Worm (Caenorhabditis elegans) whole organism, young adult: ENCODE data around the gene prk-2.
"Not testable (repeated sequence)": the region's sequence is repeated elsewhere in the genome, so short reads cannot be mapped to it uniquely, and the experiment has no call there.

Experiments
- B0019.2 ChIP-seq: fragments of 200-800 bp; sonication (Bioruptor generic); conservative IDR thresholded peaks from 2 replicates; pipeline ENCODE4 v1.3.6; 2022; ENCODE audit warnings: missing genetic modification reagents, missing genetic modification characterization, missing compliant biosample characterization
- B0035.1 ChIP-seq: sonication (generic microtip); optimal IDR thresholded peaks from 2 replicates; lab custom pipeline; 2016; ENCODE audit warnings: missing genetic modification characterization, mild to moderate bottlenecking, missing compliant biosample characterization, missing genotype, missing genetic modification reagents
- B0261.1 ChIP-seq: sonication (generic microtip); optimal IDR thresholded peaks from 2 replicates; lab custom pipeline; 2016; ENCODE audit warnings: mild to moderate bottlenecking, missing genetic modification characterization, moderate library complexity, missing compliant biosample characterization
- C06A6.2 ChIP-seq: fragments of 200-800 bp; sonication (Bioruptor generic); conservative IDR thresholded peaks from 2 replicates; pipeline ENCODE4 v1.3.6; 2022; ENCODE audit warnings: missing genetic modification characterization, missing compliant biosample characterization
- F23B12.7 ChIP-seq: sonication (generic microtip); optimal IDR thresholded peaks from 2 replicates; lab custom pipeline; 2017; ENCODE audit warnings: missing genetic modification characterization, mild to moderate bottlenecking, missing compliant biosample characterization, antibody characterized with exemption, moderate library complexity; ENCODE audit not compliant: insufficient read depth
- F37B4.10 ChIP-seq: fragments of 200-800 bp; sonication (Bioruptor generic); IDR thresholded peaks from 2 replicates; pipeline ENCODE4 v1.3.6; 2022; ENCODE audit warnings: missing genetic modification characterization, missing compliant biosample characterization
- K12H6.12 ChIP-seq: fragments of 200-800 bp; sonication (Bioruptor generic); optimal IDR thresholded peaks from 2 replicates; lab custom pipeline; 2018; ENCODE audit warnings: mild to moderate bottlenecking, missing genetic modification characterization, missing compliant biosample characterization
- T26A5.8 ChIP-seq: sonication (generic microtip); optimal IDR thresholded peaks from 2 replicates; lab custom pipeline; 2016; ENCODE audit warnings: missing genetic modification characterization, missing compliant biosample characterization
- Y53F4B.3 ChIP-seq: fragments of 200-800 bp; sonication (Bioruptor generic); IDR thresholded peaks from 2 replicates; pipeline ENCODE4 v1.3.6; 2022; ENCODE audit warnings: missing genetic modification reagents, missing genetic modification characterization, missing compliant biosample characterization
- akir-1 ChIP-seq: fragments of 200-800 bp; sonication (Bioruptor generic); optimal IDR thresholded peaks from 2 replicates; lab custom pipeline; 2018; ENCODE audit warnings: mild to moderate bottlenecking, missing genetic modification characterization, moderate library complexity, missing compliant biosample characterization
- aptf-3 ChIP-seq: fragments of 200-800 bp; sonication (Bioruptor generic); IDR thresholded peaks from 2 replicates; pipeline ENCODE4 v1.3.6; 2022; ENCODE audit warnings: missing genetic modification characterization, missing compliant biosample characterization
- cebp-1 ChIP-seq, 2 experiments: fragments of 200-800 bp in 1 of 2; sonication (Bioruptor generic) in 1 of 2; sonication (generic microtip) in 1 of 2; IDR thresholded peaks in 1 of 2; optimal IDR thresholded peaks in 1 of 2; 2 replicates each; pipeline versions ENCODE4 v1.3.6 to Lab custom; 2017 to 2022; ENCODE audit warnings: missing compliant biosample characterization in 2 of 2, missing genetic modification characterization in 2 of 2, mild to moderate bottlenecking in 1 of 2, missing genetic modification reagents in 1 of 2, moderate library complexity in 1 of 2
- ceh-40 ChIP-seq: fragments of 200-800 bp; sonication (Bioruptor generic); IDR thresholded peaks from 2 replicates; pipeline ENCODE4 v1.3.6; 2022; ENCODE audit warnings: missing genetic modification characterization, missing compliant biosample characterization
- dpff-1 ChIP-seq: sonication (generic microtip); optimal IDR thresholded peaks from 2 replicates; lab custom pipeline; 2017; ENCODE audit warnings: mild to moderate bottlenecking, missing genetic modification characterization, missing compliant biosample characterization
- fkh-3 ChIP-seq: sonication (generic microtip); optimal IDR thresholded peaks from 2 replicates; lab custom pipeline; 2016; ENCODE audit warnings: mild to moderate bottlenecking, missing genetic modification characterization, missing compliant biosample characterization
- hmg-1.2 ChIP-seq: fragments of 200-800 bp; sonication (Bioruptor generic); IDR thresholded peaks from 2 replicates; pipeline ENCODE4 v1.3.6; 2022; ENCODE audit warnings: missing genetic modification reagents, missing genetic modification characterization, missing compliant biosample characterization
- hmg-20 ChIP-seq: fragments of 200-800 bp; sonication (Bioruptor generic); IDR thresholded peaks from 2 replicates; pipeline ENCODE4 v1.3.6; 2022; ENCODE audit warnings: missing genetic modification reagents, missing genetic modification characterization, missing compliant biosample characterization
- hrde-1 ChIP-seq: sonication (generic microtip); optimal IDR thresholded peaks from 2 replicates; lab custom pipeline; 2016; ENCODE audit warnings: missing genetic modification characterization, mild to moderate bottlenecking, missing compliant biosample characterization, moderate library complexity, missing genotype, missing genetic modification reagents, borderline replicate concordance
- hsf-1 ChIP-seq: fragments of 200-800 bp; sonication (Bioruptor generic); IDR thresholded peaks from 2 replicates; pipeline ENCODE4 v1.3.6; 2022; ENCODE audit warnings: missing genetic modification reagents, missing genetic modification characterization, missing compliant biosample characterization
- lag-1 ChIP-seq: fragments of 200-800 bp; sonication (Bioruptor generic); IDR thresholded peaks from 2 replicates; pipeline ENCODE4 v1.3.6; 2022; ENCODE audit warnings: missing genetic modification reagents, missing genetic modification characterization, missing compliant biosample characterization
- let-607 ChIP-seq, 2 experiments: fragments of 200-800 bp in 1 of 2; sonication (Bioruptor generic) in 1 of 2; sonication (generic microtip) in 1 of 2; optimal IDR thresholded peaks; 2 replicates each; lab custom pipeline; 2016 to 2018; ENCODE audit warnings: mild to moderate bottlenecking in 2 of 2, missing compliant biosample characterization in 2 of 2, missing genetic modification characterization in 2 of 2, moderate library complexity in 2 of 2, missing genotype in 1 of 2
- lin-26 ChIP-seq: fragments of 200-800 bp; sonication (Bioruptor generic); IDR thresholded peaks from 2 replicates; pipeline ENCODE4 v1.3.6; 2022; ENCODE audit warnings: missing genetic modification reagents, missing genetic modification characterization, missing compliant biosample characterization
- lin-40 ChIP-seq: sonication (generic microtip); optimal IDR thresholded peaks from 2 replicates; lab custom pipeline; 2016; ENCODE audit warnings: missing genetic modification characterization, mild to moderate bottlenecking, missing compliant biosample characterization, missing genotype, missing genetic modification reagents
- lin-54 ChIP-seq: fragments of 200-800 bp; sonication (Bioruptor generic); optimal IDR thresholded peaks from 2 replicates; lab custom pipeline; 2018; ENCODE audit warnings: mild to moderate bottlenecking, missing genetic modification characterization, missing compliant biosample characterization
- lsy-27 ChIP-seq: sonication (generic microtip); optimal IDR thresholded peaks from 2 replicates; lab custom pipeline; 2017; ENCODE audit warnings: missing genetic modification characterization, mild to moderate bottlenecking, missing compliant biosample characterization, antibody characterized with exemption, missing genotype, borderline replicate concordance; ENCODE audit not compliant: insufficient read depth
- nhr-90 ChIP-seq: sonication (generic microtip); optimal IDR thresholded peaks from 2 replicates; lab custom pipeline; 2016; ENCODE audit warnings: missing genotype, mild to moderate bottlenecking, missing genetic modification characterization, missing compliant biosample characterization
- rpc-1 ChIP-seq, 2 experiments: fragments of 150-350 bp in 1 of 2; sonication (generic microtip) in 1 of 2; optimal IDR thresholded peaks; 2 replicates each; lab custom pipeline; 2014 to 2018; ENCODE audit warnings: missing biosample characterization in 1 of 2, missing genetic modification characterization in 1 of 2, missing genetic modification reagents in 1 of 2, missing genotype in 1 of 2
- sea-2 ChIP-seq: fragments of 200-800 bp; sonication (Bioruptor generic); IDR thresholded peaks from 2 replicates; pipeline ENCODE4 v1.3.6; 2022; ENCODE audit warnings: missing genetic modification characterization, missing compliant biosample characterization
- sptf-2 ChIP-seq: fragments of 200-800 bp; sonication (Bioruptor generic); optimal IDR thresholded peaks from 2 replicates; lab custom pipeline; 2018; ENCODE audit warnings: mild to moderate bottlenecking, missing genetic modification characterization, missing compliant biosample characterization
- tbp1 ChIP-seq: fragments of 200-800 bp; sonication (Bioruptor generic); optimal IDR thresholded peaks from 2 replicates; lab custom pipeline; 2018; ENCODE audit warnings: mild to moderate bottlenecking, missing genetic modification characterization, missing compliant biosample characterization
- zim-3 ChIP-seq: sonication (generic microtip); optimal IDR thresholded peaks from 2 replicates; lab custom pipeline; 2017; ENCODE audit warnings: mild to moderate bottlenecking, missing genetic modification characterization, moderate library complexity, missing compliant biosample characterization
- ztf-25 ChIP-seq: fragments of 200-800 bp; sonication (Bioruptor generic); IDR thresholded peaks from 2 replicates; pipeline ENCODE4 v1.3.6; 2022; ENCODE audit warnings: missing genetic modification reagents, missing genetic modification characterization, missing compliant biosample characterization
- ztf-26 ChIP-seq: sonication (generic microtip); optimal IDR thresholded peaks from 2 replicates; lab custom pipeline; 2017; ENCODE audit warnings: missing genetic modification characterization, missing compliant biosample characterization

Gene prk-2

ce11 chrIII:3370770-3371169 lies 761 bp upstream of the prk-2 start:
- TF ChIP-seq cebp-1 (GFP tag; IDR thresholded peaks at IDR 0.05; lab: Robert Waterston, UW): no peak; the same call in 1 of the 2 replicates
- peak; percentile 58 for TF ChIP-seq cebp-1 (tag; optimal IDR thresholded peaks at IDR 0.05; lab: Kevin White, UChicago)
- TF ChIP-seq zim-3: no peak
- no peak for TF ChIP-seq nhr-90
- TF ChIP-seq lsy-27 (tag; lab: Kevin White, UChicago): no peak

ce11 chrIII:3367772-3368171 lies 2.2 kb downstream of the prk-2 start:
- TF ChIP-seq sea-2: no peak
- TF ChIP-seq K12H6.12 (tag; lab: Kevin White, UChicago): no peak
- TF ChIP-seq sptf-2 (GFP tag; lab: Kevin White, UChicago): no peak
- TF ChIP-seq F23B12.7 (tag; lab: Kevin White, UChicago): no peak
- TF ChIP-seq hmg-20 (GFP tag; lab: Robert Waterston, UW): no peak
- TF ChIP-seq Y53F4B.3 (GFP tag; lab: Robert Waterston, UW): no peak
- no peak for TF ChIP-seq T26A5.8 (tag; lab: Kevin White, UChicago)
- TF ChIP-seq ztf-26: no peak
- TF ChIP-seq lag-1 (GFP tag; lab: Robert Waterston, UW): no peak
- no peak for TF ChIP-seq F37B4.10 (GFP tag; lab: Robert Waterston, UW)
- TF ChIP-seq hsf-1 (GFP tag; lab: Robert Waterston, UW): no peak
- TF ChIP-seq, all 124 proteins: peak for 0

- TF ChIP-seq lin-26 (GFP tag; lab: Robert Waterston, UW) (peak; percentile 61), ztf-25 (GFP tag; lab: Robert Waterston, UW) (0 out of 2 replicates have a peak, but pooled peaks have one; percentile 71), B0261.1 (tag; lab: Kevin White, UChicago) (peak; percentile 34), rpc-1 (tag; optimal IDR thresholded peaks at IDR 0.05; lab: Kevin White, UChicago) (peak; percentile 57), hmg-1.2 (GFP tag; lab: Robert Waterston, UW) (peak; percentile 86), tbp1 (GFP tag; lab: Kevin White, UChicago) (peak; percentile 64)
- TF ChIP-seq rpc-1 (optimal IDR thresholded peaks at IDR 0.05; lab: Kevin White, UChicago): not testable (repeated sequence)
Measured at ce11 chrIII:3362220-3362734, 7.7 kb downstream of the prk-2 start.

ce11 chrIII:3360067-3360466 lies 9.9 kb downstream of the prk-2 start:
- TF ChIP-seq fkh-3 (no peak), akir-1 (GFP tag; lab: Kevin White, UChicago) (no peak), lin-54 (GFP tag; lab: Kevin White, UChicago) (no peak), B0035.1 (tag; lab: Kevin White, UChicago) (no peak), lin-40 (tag; lab: Kevin White, UChicago) (no peak), B0019.2 (no peak), sptf-2 (GFP tag; lab: Kevin White, UChicago) (no peak), ceh-40 (GFP tag; lab: Robert Waterston, UW) (no peak), hrde-1 (no peak), aptf-3 (GFP tag; lab: Robert Waterston, UW) (no peak), let-607 (tag; optimal IDR thresholded peaks at IDR 0.05; lab: Kevin White, UChicago) (no peak), dpff-1 (tag; lab: Kevin White, UChicago) (no peak), C06A6.2 (GFP tag; lab: Robert Waterston, UW) (no peak), T26A5.8 (tag; lab: Kevin White, UChicago) (no peak)
- TF ChIP-seq, all 124 proteins: peak for 0
